Worm (Caenorhabditis elegans) whole organism, L1 larva: ENCODE results near the gene F44E2.10.

ENCODE experiments used
- C16A3.4 ChIP-seq: fragments of 150-350 bp; optimal IDR thresholded peaks from 2 replicates; lab custom pipeline; 2014; ENCODE audit warnings: missing biosample characterization, missing genetic modification characterization
- alr-1 ChIP-seq: fragments of 200-800 bp; sonication (Bioruptor generic); optimal IDR thresholded peaks from 2 replicates; lab custom pipeline; 2018; ENCODE audit warnings: borderline replicate concordance, mild to moderate bottlenecking, missing genetic modification characterization, missing compliant biosample characterization
- aly-2 ChIP-seq: fragments of 150-350 bp; optimal IDR thresholded peaks from 2 replicates; lab custom pipeline; 2014; ENCODE audit warnings: missing biosample characterization, missing genetic modification characterization
- ceh-63 ChIP-seq: fragments of 200-800 bp; sonication (Bioruptor generic); optimal IDR thresholded peaks from 2 replicates; lab custom pipeline; 2018; ENCODE audit warnings: mild to moderate bottlenecking, missing genetic modification characterization, missing compliant biosample characterization
- ceh-8 ChIP-seq: fragments of 200-800 bp; sonication (Bioruptor generic); optimal IDR thresholded peaks from 2 replicates; lab custom pipeline; 2018; ENCODE audit warnings: mild to moderate bottlenecking, missing genetic modification characterization, moderate library complexity, missing compliant biosample characterization
- ceh-82 ChIP-seq, 3 experiments: fragments of 150-350 bp in 1 of 3; sonication (generic microtip) in 2 of 3; optimal IDR thresholded peaks; 2 replicates each; lab custom pipeline; 2014 to 2017; ENCODE audit warnings: missing biosample characterization in 3 of 3, missing genetic modification characterization in 3 of 3
- ces-1 ChIP-seq: fragments of 150-350 bp; optimal IDR thresholded peaks from 2 replicates; lab custom pipeline; 2014; ENCODE audit warnings: missing biosample characterization, missing genetic modification reagents, missing genetic modification characterization
- dsc-1 ChIP-seq: sonication (generic microtip); optimal IDR thresholded peaks from 2 replicates; lab custom pipeline; 2016; ENCODE audit warnings: mild to moderate bottlenecking, missing genetic modification characterization, missing compliant biosample characterization
- efl-1 ChIP-seq, 4 experiments: fragments of 150-350 bp; optimal IDR thresholded peaks in 3 of 4; peaks in 1 of 4; 1 replicate in 1 of 4; 2 replicates in 3 of 4; lab custom pipeline; 2014; ENCODE audit warnings: missing biosample characterization in 2 of 4, missing genetic modification characterization in 2 of 4, missing genetic modification reagents in 2 of 4
- fkh-10 ChIP-seq: sonication (generic microtip); optimal IDR thresholded peaks from 2 replicates; lab custom pipeline; 2017; ENCODE audit warnings: missing biosample characterization, missing genetic modification reagents, missing genetic modification characterization
- grh-1 ChIP-seq: fragments of 200-800 bp; sonication (Bioruptor generic); IDR thresholded peaks from 2 replicates; pipeline ENCODE4 v1.3.6; 2022; ENCODE audit warnings: missing genetic modification reagents, missing genetic modification characterization, missing compliant biosample characterization
- hpl-2 ChIP-seq: fragments of 150-350 bp; optimal IDR thresholded peaks from 2 replicates; lab custom pipeline; 2014; ENCODE audit warnings: missing biosample characterization, missing genetic modification reagents, missing genetic modification characterization
- jun-1 ChIP-seq: fragments of 150-350 bp; optimal IDR thresholded peaks from 2 replicates; lab custom pipeline; 2014; ENCODE audit warnings: missing biosample characterization, missing genetic modification reagents, missing genetic modification characterization
- lin-14 ChIP-seq: fragments of 200-800 bp; sonication (Bioruptor generic); optimal IDR thresholded peaks from 2 replicates; lab custom pipeline; 2018; ENCODE audit warnings: mild to moderate bottlenecking, missing genetic modification characterization, moderate library complexity, missing compliant biosample characterization
- lin-15B ChIP-seq: fragments of 150-350 bp; sonication (generic microtip); optimal IDR thresholded peaks from 3 replicates; lab custom pipeline; 2014; ENCODE audit warnings: missing biosample characterization, missing genetic modification characterization
- lin-35 ChIP-seq, 2 experiments: fragments of 150-350 bp; optimal IDR thresholded peaks; 2 replicates each; lab custom pipeline; 2014; ENCODE audit warnings: missing biosample characterization in 2 of 2, missing genetic modification characterization in 2 of 2, missing genetic modification reagents in 2 of 2
- lsy-2 ChIP-seq, 2 experiments: fragments of 150-350 bp; optimal IDR thresholded peaks; 2 replicates each; lab custom pipeline; 2014; ENCODE audit warnings: missing biosample characterization in 2 of 2, missing genetic modification characterization in 2 of 2
- mab-9 ChIP-seq: fragments of 200-800 bp; sonication (Bioruptor generic); IDR thresholded peaks from 2 replicates; pipeline ENCODE4 v1.3.6; 2022; ENCODE audit warnings: missing genetic modification reagents, missing genetic modification characterization, missing compliant biosample characterization
- mdl-1 ChIP-seq, 2 experiments: fragments of 150-350 bp; optimal IDR thresholded peaks; 2 replicates each; lab custom pipeline; 2014 to 2017; ENCODE audit warnings: missing biosample characterization in 2 of 2, missing genetic modification characterization in 2 of 2, inconsistent platforms in 1 of 2
- mef-2 ChIP-seq: fragments of 150-350 bp; optimal IDR thresholded peaks from 2 replicates; lab custom pipeline; 2014; ENCODE audit warnings: missing biosample characterization, missing genetic modification characterization
- nhr-11 ChIP-seq: fragments of 150-350 bp; optimal IDR thresholded peaks from 2 replicates; lab custom pipeline; 2014; ENCODE audit warnings: missing biosample characterization, missing genetic modification characterization
- nhr-12 ChIP-seq: sonication (generic microtip); optimal IDR thresholded peaks from 2 replicates; lab custom pipeline; 2017; ENCODE audit warnings: missing biosample characterization, missing genetic modification characterization
- nhr-20 ChIP-seq: sonication (generic microtip); optimal IDR thresholded peaks from 2 replicates; lab custom pipeline; 2016; ENCODE audit warnings: mild to moderate bottlenecking, missing genetic modification characterization, missing compliant biosample characterization
- nhr-71 ChIP-seq: sonication (generic microtip); optimal IDR thresholded peaks from 2 replicates; lab custom pipeline; 2016; ENCODE audit warnings: mild to moderate bottlenecking, missing genetic modification characterization, moderate library complexity, missing compliant biosample characterization
- nhr-85 ChIP-seq: sonication (generic microtip); peaks from one replicate; lab custom pipeline; 2016; ENCODE audit warnings: missing genetic modification characterization, inconsistent platforms, missing compliant biosample characterization
- pag-3 ChIP-seq: sonication (generic microtip); optimal IDR thresholded peaks from 2 replicates; lab custom pipeline; 2017; ENCODE audit warnings: missing genetic modification characterization, mild to moderate bottlenecking, missing compliant biosample characterization, antibody characterized with exemption, borderline replicate concordance; ENCODE audit not compliant: insufficient read depth
- pax-3 ChIP-seq: fragments of 200-800 bp; sonication (Bioruptor generic); optimal IDR thresholded peaks from 2 replicates; lab custom pipeline; 2018; ENCODE audit warnings: mild to moderate bottlenecking, missing genetic modification characterization, moderate library complexity, missing compliant biosample characterization
- rnt-1 ChIP-seq: sonication (generic microtip); optimal IDR thresholded peaks from 2 replicates; lab custom pipeline; 2016; ENCODE audit warnings: mild to moderate bottlenecking, missing genetic modification characterization, moderate library complexity, missing compliant biosample characterization
- snu-23 ChIP-seq: sonication (generic microtip); optimal IDR thresholded peaks from 2 replicates; lab custom pipeline; 2016; ENCODE audit warnings: missing genetic modification characterization, missing compliant biosample characterization
- swsn-7 ChIP-seq: sonication (generic microtip); optimal IDR thresholded peaks from 2 replicates; lab custom pipeline; 2016; ENCODE audit warnings: missing genetic modification characterization, missing compliant biosample characterization
- tlp-1 ChIP-seq: fragments of 150-350 bp; optimal IDR thresholded peaks from 2 replicates; lab custom pipeline; 2014; ENCODE audit warnings: missing biosample characterization, missing genetic modification characterization
- unc-130 ChIP-seq: fragments of 150-350 bp; optimal IDR thresholded peaks from 2 replicates; lab custom pipeline; 2017; ENCODE audit warnings: missing biosample characterization, missing genetic modification characterization, inconsistent platforms
- unc-86 ChIP-seq: sonication (generic microtip); optimal IDR thresholded peaks from 2 replicates; lab custom pipeline; 2016; ENCODE audit warnings: missing genetic modification characterization, missing compliant biosample characterization
- unc-98 ChIP-seq: fragments of 200-800 bp; sonication (Bioruptor generic); IDR thresholded peaks from 2 replicates; pipeline ENCODE4 v1.3.6; 2022; ENCODE audit warnings: missing genetic modification characterization, missing compliant biosample characterization
- xbp-1 ChIP-seq: sonication (generic microtip); optimal IDR thresholded peaks from 2 replicates; lab custom pipeline; 2016; ENCODE audit warnings: missing genetic modification characterization, missing compliant biosample characterization

Gene F44E2.10

DNA sequence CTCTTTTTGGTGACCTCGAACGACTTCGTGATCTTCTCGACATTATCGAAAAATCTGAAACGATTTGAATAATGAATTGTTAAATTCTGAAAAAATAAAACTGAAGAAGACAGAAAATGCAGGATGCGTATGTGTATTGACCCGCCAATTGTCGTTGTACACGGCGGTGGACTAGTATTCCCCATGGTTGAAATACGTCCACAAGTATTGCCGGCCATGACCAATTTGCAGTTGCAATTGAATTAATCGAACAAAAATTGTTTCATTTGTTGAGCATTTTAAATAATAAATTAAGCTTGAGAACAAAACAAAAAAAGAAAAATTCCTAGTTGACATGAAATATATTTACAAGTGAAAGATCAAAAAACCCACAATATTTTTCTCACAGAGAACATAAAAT lies 1.7 kb downstream of the F44E2.10 start, which contains the start of gene F44E2.3 (continued):
- TF ChIP-seq pag-3 (tag; lab: Kevin White, UChicago), result no peak

DNA sequence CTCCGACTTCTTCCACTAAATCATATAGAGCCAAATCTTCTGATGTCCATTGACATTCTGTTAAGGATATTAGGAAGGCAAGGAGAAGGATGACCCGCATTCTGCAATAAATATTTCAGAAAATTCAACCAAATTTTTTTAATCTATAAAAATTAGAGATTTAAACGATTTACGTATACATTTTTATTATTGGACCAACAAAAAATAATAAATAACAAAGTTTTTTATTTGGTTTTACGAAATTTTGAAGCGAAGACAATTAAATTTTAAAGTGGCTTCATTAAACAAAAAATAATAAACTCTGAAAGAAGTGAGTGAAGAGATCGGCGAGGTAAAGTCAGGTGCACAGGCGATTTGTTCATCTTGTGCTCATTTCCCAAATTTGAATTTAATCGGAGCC lies 3.8 kb downstream of the F44E2.10 start, which contains the start of gene F54F2.9:
F54F2.9 (minus strand) TSS at position 101 of the 400 bp plus-strand sequence.
- no peak for TF ChIP-seq unc-86 (tag; lab: Kevin White, UChicago)
- no peak for TF ChIP-seq unc-98
- TF ChIP-seq aly-2, result no peak
- no peak for TF ChIP-seq lin-15B (tag; lab: Kevin White, UChicago)
- TF ChIP-seq nhr-12 (tag; lab: Kevin White, UChicago), result no peak
- no peak for TF ChIP-seq fkh-10 (GFP tag; lab: Kevin White, UChicago)
- TF ChIP-seq C16A3.4, result no peak

DNA sequence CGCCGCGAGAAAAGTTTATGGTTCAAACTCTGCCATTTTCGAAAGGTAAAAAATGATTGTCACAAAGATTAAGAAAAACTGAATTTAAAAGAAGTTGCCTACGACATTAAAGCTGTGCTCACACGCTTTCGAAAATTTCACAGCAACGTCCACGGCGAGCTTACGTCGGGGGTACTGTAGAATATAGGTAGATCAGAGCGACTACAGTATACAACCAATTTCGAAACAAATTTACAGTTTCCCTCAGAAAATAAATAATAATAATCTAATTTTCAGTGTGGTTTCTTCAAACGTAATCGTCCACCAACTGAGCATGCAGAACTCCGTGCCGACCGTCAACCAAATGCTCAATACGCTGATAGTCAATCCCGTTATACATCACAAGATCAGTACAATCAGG lies 6.4 kb downstream of the F44E2.10 start:
- TF ChIP-seq ceh-63, result no peak
- no peak for TF ChIP-seq nhr-11 (tag; lab: Kevin White, UChicago)
- no peak for TF ChIP-seq mab-9
- TF ChIP-seq ceh-8 (GFP tag; lab: Kevin White, UChicago), result no peak
- TF ChIP-seq pax-3 (tag; lab: Kevin White, UChicago), result no peak
- no peak for TF ChIP-seq hpl-2 (GFP tag; lab: Kevin White, UChicago)
- TF ChIP-seq lsy-2 (tag; optimal IDR thresholded peaks at IDR 0.05; lab: Kevin White, UChicago), result no peak
- no peak for TF ChIP-seq xbp-1 (tag; lab: Kevin White, UChicago)
- no peak for TF ChIP-seq swsn-7 (tag; lab: Kevin White, UChicago)
- no peak for TF ChIP-seq nhr-85
- TF ChIP-seq mdl-1 (tag; optimal IDR thresholded peaks at IDR 0.05; lab: Kevin White, UChicago), result no peak
- no peak for TF ChIP-seq mef-2 (tag; lab: Kevin White, UChicago)
- no peak for TF ChIP-seq grh-1
- no peak for TF ChIP-seq tlp-1

DNA sequence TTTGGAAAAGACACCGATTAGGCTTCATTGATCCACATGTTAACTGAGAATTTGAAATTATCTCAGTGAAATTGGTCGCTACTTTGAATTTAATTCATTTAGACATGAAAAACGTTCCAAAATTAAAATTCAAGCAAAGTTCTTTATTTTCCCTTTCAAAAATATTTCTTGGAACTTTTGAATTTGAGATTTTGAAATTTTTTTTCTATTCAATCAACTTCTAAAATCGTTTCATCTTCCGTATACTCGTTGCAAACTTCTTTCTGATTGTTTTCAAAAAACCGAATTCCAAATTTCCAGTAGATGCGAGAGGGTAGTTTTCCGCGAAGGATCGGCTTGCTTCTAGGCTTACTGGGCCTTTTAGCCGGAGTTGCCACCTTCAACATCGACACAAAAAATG lies 12.3 kb downstream of the F44E2.10 start, which contains the start of gene pat-2:
pat-2 (plus strand) TSS at position 301 of the 400 bp plus-strand sequence.
- no peak for TF ChIP-seq lin-15B (tag; lab: Kevin White, UChicago)
- TF ChIP-seq jun-1, result no peak

DNA sequence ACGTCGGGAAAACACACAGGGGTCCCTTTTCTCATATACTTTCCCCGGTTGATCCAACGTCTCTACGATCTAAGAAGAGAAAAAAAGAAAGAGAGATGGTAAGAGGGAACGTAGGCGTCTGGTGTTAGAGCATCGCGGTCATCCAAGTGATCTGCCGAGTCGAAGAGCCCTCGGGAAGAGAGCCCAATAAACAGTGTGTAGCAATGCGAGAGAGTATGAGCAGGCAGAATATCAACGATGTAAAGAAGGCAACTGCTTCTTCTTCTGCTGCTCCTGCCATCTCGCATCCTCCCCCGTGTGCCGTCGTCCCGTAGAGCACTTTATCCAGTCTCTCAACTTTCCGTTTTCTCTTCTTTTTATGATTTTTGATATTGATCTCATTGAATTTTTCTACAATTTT lies 15.2 kb downstream of the F44E2.10 start:
- peak; percentile 15 for TF ChIP-seq nhr-20 (tag; lab: Kevin White, UChicago)
- peak in 1 of 2 experiments; percentile 15 for TF ChIP-seq efl-1 (optimal IDR thresholded peaks at IDR 0.05; lab: Kevin White, UChicago)
- peak in 1 of 2 experiments; percentile 89 for TF ChIP-seq efl-1 (GFP tag; optimal IDR thresholded peaks at IDR 0.05 in 1 of 2; lab: Kevin White, UChicago)
- TF ChIP-seq lin-14 (GFP tag; lab: Kevin White, UChicago), result peak; percentile 67
- peak; percentile 58 for TF ChIP-seq nhr-71
- peak; percentile 95 for TF ChIP-seq pag-3 (tag; lab: Kevin White, UChicago)
- TF ChIP-seq ceh-82 (tag; optimal IDR thresholded peaks at IDR 0.05; lab: Kevin White, UChicago), result no peak
- peak; percentile 42 for TF ChIP-seq dsc-1 (tag; lab: Kevin White, UChicago)
- TF ChIP-seq unc-130 (tag; lab: Kevin White, UChicago), result peak; percentile 36
- TF ChIP-seq snu-23 (GFP tag; lab: Kevin White, UChicago), result peak; percentile 35
- TF ChIP-seq alr-1 (tag; lab: Kevin White, UChicago), result no peak
- peak; percentile 56 for TF ChIP-seq rnt-1 (tag; lab: Kevin White, UChicago)
- peak in 1 of 2 experiments; percentile 25 for TF ChIP-seq lin-35 (GFP tag; optimal IDR thresholded peaks at IDR 0.05; lab: Kevin White, UChicago)
- no peak for TF ChIP-seq ces-1 (GFP tag; lab: Kevin White, UChicago)
- peak in 1 of 2 experiments; percentile 40 for TF ChIP-seq lsy-2 (tag; optimal IDR thresholded peaks at IDR 0.05; lab: Kevin White, UChicago)
